Fruit fly (Drosophila melanogaster): ENCODE measurements around the gene Tgi.

Tgi gene

DNA sequence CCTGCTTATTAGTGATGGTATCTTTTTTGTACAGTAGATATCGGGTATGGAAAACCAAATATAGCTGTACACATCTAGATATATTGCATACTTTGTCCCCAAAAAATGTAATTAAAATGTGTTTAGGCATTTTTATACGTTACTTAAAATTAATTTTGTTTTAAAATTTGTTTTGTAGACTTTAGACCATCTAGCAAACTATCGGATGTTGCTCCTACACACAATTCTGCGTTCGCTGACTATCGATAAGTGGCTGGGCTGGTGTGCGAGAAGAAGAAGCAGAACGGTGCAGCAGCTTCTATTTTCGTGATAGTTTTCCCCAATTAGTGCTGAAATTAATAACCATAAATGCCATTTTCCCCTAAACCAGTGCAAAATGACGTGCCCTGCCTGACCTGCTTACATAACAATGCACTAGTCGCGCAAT is 26.5 kb downstream of the Tgi start, which contains the start of the genes Vps36 and Liprin-beta (continued):
- peak; percentile 79 for TF ChIP-seq CG17359 (tag; optimal IDR thresholded peaks at IDR 0.05)
- peak; percentile 77 for TF ChIP-seq pzg (GFP tag; optimal IDR thresholded peaks at IDR 0.05)
- peak; percentile 68; the same call in 2 of the 3 replicates for TF ChIP-seq CG11560 (tag; IDR thresholded peaks at IDR 0.05)
- TF ChIP-seq vnd (GFP tag; IDR thresholded peaks at IDR 0.05; ENCODE audit: partially characterized antibody), result peak; percentile 97
- TF ChIP-seq HHEX (GFP tag; optimal IDR thresholded peaks at IDR 0.05), result peak; percentile 66
- TF ChIP-seq CG2678 (tag; optimal IDR thresholded peaks at IDR 0.05), result no peak
- peak; percentile 76 for TF ChIP-seq danr (GFP tag; IDR thresholded peaks at IDR 0.05)
- TF ChIP-seq Fer3 (tag; optimal IDR thresholded peaks at IDR 0.05), result peak; percentile 85
- TF ChIP-seq Vsx1 (GFP tag; optimal IDR thresholded peaks at IDR 0.05), result no peak
- peak; percentile 62 for TF ChIP-seq CG3838 (GFP tag; optimal IDR thresholded peaks at IDR 0.05)
- TF ChIP-seq CG30020 (tag; optimal IDR thresholded peaks at IDR 0.05), result peak; percentile 88
- peak; percentile 63 for TF ChIP-seq CG34376 (GFP tag; optimal IDR thresholded peaks at IDR 0.05)
- no peak for TF ChIP-seq CG1529 (GFP tag; optimal IDR thresholded peaks at IDR 0.05)
- TF ChIP-seq jumu (GFP tag; optimal IDR thresholded peaks at IDR 0.05), result peak; percentile 92
- TF ChIP-seq fd64A (GFP tag; optimal IDR thresholded peaks at IDR 0.05), result no peak
- TF ChIP-seq CG7357 (GFP tag; IDR thresholded peaks at IDR 0.05), result peak; percentile 77; the same call in 1 of the 3 replicates
- no peak for TF ChIP-seq CG4707 (GFP tag; optimal IDR thresholded peaks at IDR 0.05)
- no peak for TF ChIP-seq CG12219 (GFP tag; optimal IDR thresholded peaks at IDR 0.05)
- TF ChIP-seq CG15601 (tag; optimal IDR thresholded peaks at IDR 0.05), result no peak
- peak; percentile 85 for TF ChIP-seq CG18599 (GFP tag; optimal IDR thresholded peaks at IDR 0.05)
- TF ChIP-seq sob (GFP tag; IDR thresholded peaks at IDR 0.05), result peak; percentile 93
- TF ChIP-seq CG17361 (GFP tag; IDR thresholded peaks at IDR 0.05), result no peak; the same call in 1 of the 3 replicates
- TF ChIP-seq pho (GFP tag; optimal IDR thresholded peaks at IDR 0.05), result peak; percentile 95
- TF ChIP-seq ro (GFP tag; IDR thresholded peaks at IDR 0.05), result peak; percentile 50; the same call in 1 of the 2 replicates
- TF ChIP-seq gsb-n (tag; optimal IDR thresholded peaks at IDR 0.05), result no peak
- TF ChIP-seq TFAM (GFP tag; optimal IDR thresholded peaks at IDR 0.05), result peak; percentile 4
- TF ChIP-seq CG9932 (GFP tag; IDR thresholded peaks at IDR 0.05), result peak; percentile 97
- TF ChIP-seq repo (GFP tag; optimal IDR thresholded peaks at IDR 0.05), result peak; percentile 74
- peak; percentile 93 for TF ChIP-seq shn (GFP tag; optimal IDR thresholded peaks at IDR 0.05)
- peak; percentile 96 for TF ChIP-seq unc-4 (GFP tag; IDR thresholded peaks at IDR 0.05; ENCODE audit: partially characterized antibody)
- TF ChIP-seq amos (GFP tag; IDR thresholded peaks at IDR 0.05; ENCODE audit: partially characterized antibody), result peak; percentile 91
- TF ChIP-seq ato (GFP tag; IDR thresholded peaks at IDR 0.05; ENCODE audit: partially characterized antibody), result peak; percentile 74
- peak; percentile 76 for TF ChIP-seq CG14050 (GFP tag; IDR thresholded peaks at IDR 0.05)
- TF ChIP-seq CG5245 (GFP tag; optimal IDR thresholded peaks at IDR 0.05), result peak; percentile 61
- peak; percentile 21 for TF ChIP-seq Dp (GFP tag; optimal IDR thresholded peaks at IDR 0.05)
- TF ChIP-seq zen2 (GFP tag; IDR thresholded peaks at IDR 0.05; ENCODE audit: partially characterized antibody), result peak; percentile 87; the same call in 2 of the 3 replicates
- TF ChIP-seq CG3726 (GFP tag; IDR thresholded peaks at IDR 0.05), result no peak; the same call in 2 of the 3 replicates
- TF ChIP-seq CG13624 (GFP tag; optimal IDR thresholded peaks at IDR 0.05), result peak; percentile 93
- peak; percentile 62 for TF ChIP-seq gsb (GFP tag; IDR thresholded peaks at IDR 0.05)
- TF ChIP-seq HLHmδ (GFP tag; optimal IDR thresholded peaks at IDR 0.05), result no peak
- peak; percentile 72 for TF ChIP-seq ac (GFP tag; optimal IDR thresholded peaks at IDR 0.05)
- peak; percentile 80 for TF ChIP-seq ap (GFP tag; IDR thresholded peaks at IDR 0.05)
- TF ChIP-seq br (optimal IDR thresholded peaks at IDR 0.05), result no peak
- TF ChIP-seq CG6854 (GFP tag; optimal IDR thresholded peaks at IDR 0.05), result no peak
- TF ChIP-seq CG4404 (GFP tag; IDR thresholded peaks at IDR 0.05), result peak; percentile 90
- TF ChIP-seq rib (GFP tag; IDR thresholded peaks at IDR 0.05), result peak; percentile 54
- peak; percentile 12 for TF ChIP-seq sima (GFP tag; optimal IDR thresholded peaks at IDR 0.05)
- TF ChIP-seq CG12744 (GFP tag; optimal IDR thresholded peaks at IDR 0.05), result peak; percentile 89
- TF ChIP-seq CG10274 (GFP tag; optimal IDR thresholded peaks at IDR 0.05), result peak; percentile 15
- peak; percentile 65 for TF ChIP-seq ewg (GFP tag; optimal IDR thresholded peaks at IDR 0.05)
- TF ChIP-seq CG18619 (GFP tag; optimal IDR thresholded peaks at IDR 0.05), result peak; percentile 75
